Fruit fly (Drosophila melanogaster) whole organism, embryonic: ENCODE results near the gene Sgs1.

ENCODE experiments used
- ATbp ChIP-seq: fragments of 200-800 bp; sonication (Bioruptor generic); optimal IDR thresholded peaks from 2 replicates; lab custom pipeline; 2017; ENCODE audit warnings: missing biosample characterization, mild to moderate bottlenecking, missing genetic modification characterization, missing genetic modification reagents
- Ada2b ChIP-seq: fragments of 200-800 bp; sonication (Bioruptor generic); IDR thresholded peaks from 2 replicates; pipeline ENCODE4 v1.3.6; 2022; ENCODE audit warnings: missing biosample characterization, missing genetic modification characterization
- Asciz ChIP-seq: fragments of 200-800 bp; sonication (Bioruptor generic); optimal IDR thresholded peaks from 2 replicates; lab custom pipeline; 2017; ENCODE audit warnings: missing biosample characterization, mild to moderate bottlenecking, missing genetic modification characterization, missing genetic modification reagents
- B-H2 ChIP-seq: fragments of 200-800 bp; sonication (Bioruptor generic); optimal IDR thresholded peaks from 2 replicates; lab custom pipeline; 2018; ENCODE audit warnings: missing biosample characterization, mild to moderate bottlenecking, missing genetic modification characterization
- C15 ChIP-seq: fragments of 200-800 bp; sonication (Bioruptor generic); IDR thresholded peaks from 3 replicates; pipeline ENCODE4 v1.3.6; 2022; ENCODE audit warnings: missing biosample characterization, missing genetic modification characterization
- CG10321 ChIP-seq: fragments of 200-800 bp; sonication (Bioruptor generic); IDR thresholded peaks from 2 replicates; pipeline ENCODE4 v1.3.6; 2022; ENCODE audit warnings: missing biosample characterization, missing genetic modification characterization
- CG13624 ChIP-seq: fragments of 200-800 bp; sonication (Bioruptor generic); optimal IDR thresholded peaks from 2 replicates; lab custom pipeline; 2016; ENCODE audit warnings: missing biosample characterization, missing genetic modification characterization
- CG1602 ChIP-seq: fragments of 200-800 bp; sonication (Bioruptor generic); optimal IDR thresholded peaks from 3 replicates; lab custom pipeline; 2016; ENCODE audit warnings: missing biosample characterization, missing genetic modification characterization
- CG1647 ChIP-seq: fragments of 200-800 bp; sonication (Bioruptor generic); optimal IDR thresholded peaks from 3 replicates; lab custom pipeline; 2016; ENCODE audit warnings: missing biosample characterization, missing genetic modification characterization
- CG18619 ChIP-seq: fragments of 200-800 bp; sonication (Bioruptor generic); optimal IDR thresholded peaks from 3 replicates; lab custom pipeline; 2017; ENCODE audit warnings: missing biosample characterization, mild to moderate bottlenecking, missing genetic modification characterization
- CG2116 ChIP-seq: fragments of 200-800 bp; sonication (Bioruptor generic); optimal IDR thresholded peaks from 3 replicates; lab custom pipeline; 2018; ENCODE audit warnings: missing biosample characterization, mild to moderate bottlenecking, missing genetic modification characterization
- CG33557 ChIP-seq: fragments of 200-800 bp; sonication (Bioruptor generic); optimal IDR thresholded peaks from 2 replicates; lab custom pipeline; 2019; ENCODE audit warnings: missing biosample characterization, mild to moderate bottlenecking, missing genetic modification characterization, moderate library complexity
- CG3847 ChIP-seq: fragments of 200-800 bp; sonication (Bioruptor generic); IDR thresholded peaks from 2 replicates; pipeline ENCODE4 v1.3.6; 2022; ENCODE audit warnings: missing biosample characterization, missing genetic modification characterization
- CG43689 ChIP-seq: fragments of 200-800 bp; sonication (Bioruptor generic); IDR thresholded peaks from 2 replicates; pipeline ENCODE4 v1.3.6; 2022; ENCODE audit warnings: missing biosample characterization, missing genetic modification characterization
- CG5245 ChIP-seq: fragments of 200-800 bp; sonication (Bioruptor generic); optimal IDR thresholded peaks from 3 replicates; lab custom pipeline; 2016; ENCODE audit warnings: missing biosample characterization, missing genetic modification characterization
- CG7928 ChIP-seq: fragments of 200-800 bp; sonication (Bioruptor generic); optimal IDR thresholded peaks from 2 replicates; lab custom pipeline; 2017; ENCODE audit warnings: missing biosample characterization, mild to moderate bottlenecking, missing genetic modification characterization
- CG8388 ChIP-seq: fragments of 200-800 bp; sonication (Bioruptor generic); optimal IDR thresholded peaks from 2 replicates; lab custom pipeline; 2019; ENCODE audit warnings: missing biosample characterization, mild to moderate bottlenecking, missing genetic modification characterization, moderate library complexity
- D19A ChIP-seq: fragments of 200-800 bp; optimal IDR thresholded peaks from 3 replicates; lab custom pipeline; 2019; ENCODE audit warnings: missing biosample characterization, mild to moderate bottlenecking, missing genetic modification characterization, moderate library complexity
- Dll ChIP-seq: fragments of 200-800 bp; sonication (Bioruptor generic); IDR thresholded peaks from 4 replicates; pipeline ENCODE4 v1.3.6; 2022; ENCODE audit warnings: missing biosample characterization, missing genetic modification characterization; ENCODE audit not compliant: partially characterized antibody
- Elba2 ChIP-seq: fragments of 200-800 bp; sonication (Bioruptor generic); optimal IDR thresholded peaks from 3 replicates; lab custom pipeline; 2016; ENCODE audit warnings: missing biosample characterization, missing genetic modification characterization
- Hr3 ChIP-seq: fragments of 200-800 bp; sonication (Bioruptor generic); optimal IDR thresholded peaks from 3 replicates; lab custom pipeline; 2016; ENCODE audit warnings: missing biosample characterization, missing genetic modification characterization
- Mrtf ChIP-seq: fragments of 200-800 bp; sonication (Bioruptor generic); IDR thresholded peaks from 3 replicates; pipeline ENCODE4 v1.3.6; 2022; ENCODE audit warnings: missing biosample characterization, missing genetic modification characterization
- Oli ChIP-seq: fragments of 200-800 bp; sonication (Bioruptor generic); optimal IDR thresholded peaks from 2 replicates; lab custom pipeline; 2018; ENCODE audit warnings: missing biosample characterization, mild to moderate bottlenecking, missing genetic modification characterization, moderate library complexity
- Opbp ChIP-seq: fragments of 200-800 bp; sonication (Bioruptor generic); IDR thresholded peaks from 3 replicates; pipeline ENCODE4 v1.3.6; 2022; ENCODE audit warnings: missing biosample characterization, missing genetic modification characterization; ENCODE audit not compliant: partially characterized antibody
- Rfx ChIP-seq: fragments of 200-800 bp; sonication (Bioruptor generic); IDR thresholded peaks from 2 replicates; pipeline ENCODE4 v1.3.6; 2022; ENCODE audit warnings: missing biosample characterization, missing genetic modification characterization
- Scr ChIP-seq: fragments of 200-800 bp; sonication (Bioruptor generic); IDR thresholded peaks from 2 replicates; pipeline ENCODE4 v1.3.6; 2022; ENCODE audit warnings: missing biosample characterization, missing genetic modification characterization; ENCODE audit not compliant: partially characterized antibody
- Sox102F ChIP-seq: fragments of 200-800 bp; sonication (Bioruptor generic); optimal IDR thresholded peaks from 2 replicates; lab custom pipeline; 2018; ENCODE audit warnings: missing biosample characterization, mild to moderate bottlenecking, missing genetic modification characterization, moderate library complexity
- YL-1 ChIP-seq: fragments of 200-800 bp; sonication (Bioruptor generic); optimal IDR thresholded peaks from 3 replicates; lab custom pipeline; 2017; ENCODE audit warnings: missing biosample characterization, mild to moderate bottlenecking, missing genetic modification characterization
- ac ChIP-seq: fragments of 200-800 bp; sonication (Bioruptor generic); optimal IDR thresholded peaks from 3 replicates; lab custom pipeline; 2017; ENCODE audit warnings: missing biosample characterization, mild to moderate bottlenecking, missing genetic modification characterization
- bsh ChIP-seq, 2 experiments: fragments of 200-800 bp; sonication (Bioruptor generic); optimal IDR thresholded peaks; 2 replicates each; lab custom pipeline; 2017 to 2018; ENCODE audit warnings: mild to moderate bottlenecking in 2 of 2, missing biosample characterization in 2 of 2, missing genetic modification characterization in 2 of 2, moderate library complexity in 1 of 2
- caup ChIP-seq: fragments of 200-800 bp; sonication (Bioruptor generic); optimal IDR thresholded peaks from 3 replicates; lab custom pipeline; 2017; ENCODE audit warnings: missing biosample characterization, mild to moderate bottlenecking, missing genetic modification characterization, moderate library complexity; ENCODE audit not compliant: severe bottlenecking
- ci ChIP-seq: fragments of 200-800 bp; sonication (Bioruptor generic); IDR thresholded peaks from 3 replicates; pipeline ENCODE4 v1.3.6; 2022; ENCODE audit warnings: missing biosample characterization, missing genetic modification characterization
- ems ChIP-seq: fragments of 200-800 bp; sonication (Bioruptor generic); optimal IDR thresholded peaks from 3 replicates; lab custom pipeline; 2016; ENCODE audit warnings: missing biosample characterization, missing genetic modification characterization
- fu2 ChIP-seq: fragments of 200-800 bp; sonication (Bioruptor generic); optimal IDR thresholded peaks from 2 replicates; lab custom pipeline; 2016; ENCODE audit warnings: missing biosample characterization, missing genetic modification characterization
- gcm2 ChIP-seq: fragments of 200-800 bp; sonication (Bioruptor generic); optimal IDR thresholded peaks from 2 replicates; lab custom pipeline; 2016; ENCODE audit warnings: missing biosample characterization, missing genetic modification characterization
- gfzf ChIP-seq: fragments of 200-800 bp; sonication (Bioruptor generic); optimal IDR thresholded peaks from 2 replicates; lab custom pipeline; 2016; ENCODE audit warnings: missing biosample characterization, mild to moderate bottlenecking, missing genetic modification characterization, moderate library complexity
- insv ChIP-seq, 2 experiments: fragments of 200-800 bp; sonication (Bioruptor generic); optimal IDR thresholded peaks; 3 replicates each; lab custom pipeline; 2016 to 2018; ENCODE audit warnings: missing biosample characterization in 2 of 2, missing genetic modification characterization in 2 of 2
- inv ChIP-seq: fragments of 200-800 bp; sonication (Bioruptor generic); IDR thresholded peaks from 2 replicates; pipeline ENCODE4 v1.3.6; 2022; ENCODE audit warnings: missing biosample characterization, missing genetic modification characterization; ENCODE audit not compliant: partially characterized antibody
- kah ChIP-seq: fragments of 200-800 bp; sonication (Bioruptor generic); optimal IDR thresholded peaks from 2 replicates; lab custom pipeline; 2018; ENCODE audit warnings: missing biosample characterization, mild to moderate bottlenecking, missing genetic modification characterization
- ken ChIP-seq: fragments of 200-800 bp; sonication (Bioruptor generic); IDR thresholded peaks from 3 replicates; pipeline ENCODE4 v1.3.6; 2022; ENCODE audit warnings: missing biosample characterization, missing genetic modification characterization
- lbe ChIP-seq: fragments of 200-800 bp; sonication (Bioruptor generic); optimal IDR thresholded peaks from 2 replicates; lab custom pipeline; 2016; ENCODE audit warnings: missing biosample characterization, mild to moderate bottlenecking, missing genetic modification characterization
- lmd ChIP-seq: fragments of 200-800 bp; sonication (Bioruptor generic); IDR thresholded peaks from 2 replicates; pipeline ENCODE4 v1.3.6; 2022; ENCODE audit warnings: missing biosample characterization, missing genetic modification characterization
- pb ChIP-seq: fragments of 200-800 bp; sonication (Bioruptor generic); optimal IDR thresholded peaks from 3 replicates; lab custom pipeline; 2016; ENCODE audit warnings: missing biosample characterization, missing genetic modification characterization
- psq ChIP-seq: fragments of 200-800 bp; sonication (Bioruptor generic); optimal IDR thresholded peaks from 2 replicates; lab custom pipeline; 2017; ENCODE audit warnings: missing biosample characterization, missing genetic modification characterization
- sob ChIP-seq: fragments of 200-800 bp; sonication (Bioruptor generic); IDR thresholded peaks from 2 replicates; pipeline ENCODE4 v1.3.6; 2022; ENCODE audit warnings: missing biosample characterization, missing genetic modification characterization
- tup ChIP-seq: fragments of 200-800 bp; sonication (Bioruptor generic); optimal IDR thresholded peaks from 2 replicates; lab custom pipeline; 2016; ENCODE audit warnings: missing biosample characterization, mild to moderate bottlenecking, missing genetic modification characterization, moderate library complexity
- unpg ChIP-seq: fragments of 200-800 bp; sonication (Bioruptor generic); optimal IDR thresholded peaks from 3 replicates; lab custom pipeline; 2018; ENCODE audit warnings: missing biosample characterization, mild to moderate bottlenecking, missing genetic modification characterization, moderate library complexity
- usp ChIP-seq: fragments of >200 bp; optimal IDR thresholded peaks from 2 replicates; lab custom pipeline; 2017; ENCODE audit warnings: missing biosample characterization, missing genetic modification characterization
- zen2 ChIP-seq: fragments of 200-800 bp; sonication (Bioruptor generic); IDR thresholded peaks from 3 replicates; pipeline ENCODE4 v1.3.6; 2022; ENCODE audit warnings: missing biosample characterization, missing genetic modification characterization; ENCODE audit not compliant: partially characterized antibody

Sgs1 gene

dm6 chr2L:4981278-4981966, 44.2 kb downstream of the Sgs1 start, which contains the start of the genes CG8892 and CG34126 (continued):
- TF ChIP-seq lmd (peak; percentile 97), ken (GFP tag; lab: Robert Waterston, UW) (peak; percentile 98), CG10321 (GFP tag; lab: Robert Waterston, UW) (peak; percentile 69), CG8388 (GFP tag; lab: Kevin White, UChicago) (peak; percentile 93), fu2 (peak; percentile 96), YL-1 (GFP tag; lab: Kevin White, UChicago) (peak; percentile 92), lbe (GFP tag; lab: Kevin White, UChicago) (peak; percentile 95), sob (GFP tag; lab: Robert Waterston, UW) (peak; percentile 98), Mrtf (GFP tag; lab: Robert Waterston, UW) (peak; percentile 96), psq (GFP tag; lab: Kevin White, UChicago) (peak; percentile 93), CG1602 (GFP tag; lab: Kevin White, UChicago) (peak; percentile 99), CG5245 (peak; percentile 96), B-H2 (GFP tag; lab: Kevin White, UChicago) (peak; percentile 96), gcm2 (GFP tag; lab: Kevin White, UChicago) (peak; percentile 93), kah (peak; percentile 87), Opbp (GFP tag; lab: Robert Waterston, UW) (0 out of 3 replicates have a peak, but pooled peaks have one; percentile 28), unpg (peak; percentile 94), bsh (GFP tag; optimal IDR thresholded peaks at IDR 0.05; lab: Kevin White, UChicago) (peak; percentile 75 to 94), Sox102F (peak; percentile 94), gfzf (peak; percentile 28), CG33557 (GFP tag; lab: Kevin White, UChicago) (peak; percentile 97), tup (GFP tag; lab: Kevin White, UChicago) (peak; percentile 95), Rfx (GFP tag; lab: Robert Waterston, UW) (peak; percentile 98), caup (GFP tag; lab: Kevin White, UChicago) (peak; percentile 96), zen2 (GFP tag; lab: Robert Waterston, UW) (no peak), D19A (tag; lab: Kevin White, UChicago) (peak; percentile 87), Oli (tag; lab: Kevin White, UChicago) (peak; percentile 96), pb (GFP tag; lab: Kevin White, UChicago) (peak; percentile 85), ac (peak; percentile 65), inv (no peak), CG43689 (GFP tag; lab: Robert Waterston, UW) (peak; percentile 89), CG18619 (GFP tag; lab: Kevin White, UChicago) (peak; percentile 98), CG1647 (GFP tag; lab: Kevin White, UChicago) (peak; percentile 98), Elba2 (GFP tag; lab: Kevin White, UChicago) (peak; percentile 92), CG2116 (GFP tag; lab: Kevin White, UChicago) (peak; percentile 87), ems (GFP tag; lab: Kevin White, UChicago) (peak; percentile 96), usp (no peak), Scr (peak; percentile 24; the same call in 1 of the 2 replicates), ci (GFP tag; lab: Robert Waterston, UW) (peak; percentile 89), Asciz (GFP tag; lab: Kevin White, UChicago) (peak; percentile 93), Ada2b (GFP tag; lab: Robert Waterston, UW) (peak; percentile 93), C15 (GFP tag; lab: Robert Waterston, UW) (peak; percentile 89), Dll (GFP tag; lab: Robert Waterston, UW) (peak; percentile 53; the same call in 1 of the 4 replicates), ATbp (peak; percentile 90), insv (GFP tag; optimal IDR thresholded peaks at IDR 0.05; lab: Kevin White, UChicago) (peak in 1 of 2 experiments; percentile 91), Hr3 (GFP tag; lab: Kevin White, UChicago) (peak; percentile 99), CG13624 (GFP tag; lab: Kevin White, UChicago) (peak; percentile 96), CG7928 (GFP tag; lab: Kevin White, UChicago) (peak; percentile 77), CG3847 (GFP tag; lab: Robert Waterston, UW) (peak; percentile 99)
